Worm (Caenorhabditis elegans) whole organism, dauer: ENCODE measurements around the gene C29F3.3.
"Not testable (repeated sequence)": the region's sequence is repeated elsewhere in the genome, so short reads cannot be mapped to it uniquely, and the experiment has no call there.

ENCODE experiments used
- unc-62 ChIP-seq: sonication (generic microtip); optimal IDR thresholded peaks from 2 replicates; lab custom pipeline; 2017; ENCODE audit warnings: missing biosample characterization, missing genetic modification reagents, missing genetic modification characterization

The C29F3.3 gene

ce11 chrV:15347292-15347691 lies at the start of gene C29F3.3:
Gene C29F3.3, minus strand, starts transcription at chrV:15347392.
- no peak for TF ChIP-seq unc-62 (GFP tag; lab: Kevin White, UChicago)

DNA sequence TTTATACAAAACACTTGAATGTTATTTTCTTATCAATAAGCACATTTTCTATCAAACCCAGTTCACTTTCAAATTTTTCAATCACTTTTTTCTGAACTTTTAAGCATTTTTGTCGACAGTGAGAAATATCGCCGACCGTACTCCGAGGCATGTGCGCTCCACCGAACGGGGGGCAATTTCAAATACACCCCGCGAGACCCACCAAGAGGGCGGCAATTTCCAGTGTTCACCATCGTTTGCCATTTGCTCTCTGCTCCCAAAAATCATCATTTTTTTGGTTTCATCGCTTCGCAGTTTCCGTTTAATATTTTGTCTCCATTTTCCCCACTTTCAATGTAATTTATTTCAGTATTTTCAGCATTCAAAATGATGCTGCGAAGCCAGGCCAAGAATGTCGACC lies 48.2 kb upstream of the C29F3.3 start, which contains the start of gene cyb-3:
Gene cyb-3, plus strand, starts transcription at position 350 of the 400 bp plus-strand sequence.
- TF ChIP-seq unc-62 (GFP tag; lab: Kevin White, UChicago), result no peak

ce11 chrV:15394906-15395305 lies 47.7 kb upstream of the C29F3.3 start, which contains the start of gene T06E6.1:
Gene T06E6.1, minus strand, starts transcription at chrV:15394961.
- no peak for TF ChIP-seq unc-62 (GFP tag; lab: Kevin White, UChicago)

ce11 chrV:15392064-15392463 lies 44.9 kb upstream of the C29F3.3 start:
- no peak for TF ChIP-seq unc-62 (GFP tag; lab: Kevin White, UChicago)

DNA sequence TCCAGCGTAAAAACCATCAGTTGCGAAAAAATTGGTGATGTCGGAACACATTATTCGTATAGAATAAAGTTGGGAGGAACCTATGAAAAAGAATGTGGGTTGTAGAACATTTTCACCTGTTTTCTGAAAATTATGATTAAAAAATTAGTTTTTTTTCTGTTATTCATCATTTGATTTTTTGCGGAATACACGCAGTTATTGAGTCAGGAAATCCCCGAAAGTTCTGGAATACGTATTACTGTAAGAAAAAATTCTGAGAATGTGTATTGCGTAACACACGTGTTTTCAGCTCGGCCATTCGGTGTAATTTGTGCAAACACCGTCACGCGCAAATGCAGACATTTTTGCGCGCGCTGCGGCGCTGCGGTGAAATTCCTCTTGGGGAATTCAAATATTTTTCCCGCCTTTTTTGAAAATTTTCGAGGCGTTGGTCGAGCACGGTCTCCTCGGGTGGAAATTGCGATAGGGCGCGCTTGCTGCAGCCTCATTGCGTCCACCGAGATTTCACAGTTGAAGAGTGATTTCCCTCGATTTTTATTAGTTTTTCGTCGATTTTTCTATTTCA lies 41.7 kb upstream of the C29F3.3 start, which contains the start of gene srh-170:
Gene srh-170, minus strand, starts transcription at position 51 of the 565 bp plus-strand sequence.
- no peak for TF ChIP-seq unc-62 (GFP tag; lab: Kevin White, UChicago)

DNA sequence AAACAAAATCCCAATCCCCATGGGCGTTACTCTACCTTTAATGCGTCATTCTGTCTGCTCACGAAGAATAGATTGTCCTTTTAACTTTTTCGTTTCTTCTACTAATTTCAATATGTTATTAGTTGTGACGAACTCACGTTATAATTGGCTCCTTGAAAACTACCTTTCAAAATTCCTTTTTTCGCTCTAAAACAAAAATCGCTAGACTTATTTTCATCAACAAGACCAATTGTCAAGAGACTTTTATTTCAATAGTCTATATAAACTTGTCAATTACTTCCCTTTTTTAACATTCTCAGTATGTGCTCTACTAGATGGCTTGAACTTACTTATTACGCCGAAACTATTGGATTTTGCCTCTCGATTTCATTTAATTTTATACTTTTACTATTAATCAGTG lies 37.5 kb upstream of the C29F3.3 start, which contains the start of gene str-102:
Gene str-102, plus strand, starts transcription at position 301 of the 400 bp plus-strand sequence.
- TF ChIP-seq unc-62 (GFP tag; lab: Kevin White, UChicago), result no peak

- no peak for TF ChIP-seq unc-62 (GFP tag; lab: Kevin White, UChicago)
Observed at ce11 chrV:15383739-15384138, 36.5 kb upstream of the C29F3.3 start, which contains the start of gene str-88. Gene str-88, minus strand, starts transcription at chrV:15383839.

ce11 chrV:15380857-15381256 lies 33.7 kb upstream of the C29F3.3 start, which contains the start of gene dhs-23:
Gene dhs-23, plus strand, starts transcription at chrV:15381219.
- TF ChIP-seq unc-62 (GFP tag; lab: Kevin White, UChicago), result no peak

ce11 chrV:15379817-15380216 lies 32.6 kb upstream of the C29F3.3 start, which contains the start of gene srh-251:
Gene srh-251, minus strand, starts transcription at chrV:15379917.
- TF ChIP-seq unc-62 (GFP tag; lab: Kevin White, UChicago), result no peak

DNA sequence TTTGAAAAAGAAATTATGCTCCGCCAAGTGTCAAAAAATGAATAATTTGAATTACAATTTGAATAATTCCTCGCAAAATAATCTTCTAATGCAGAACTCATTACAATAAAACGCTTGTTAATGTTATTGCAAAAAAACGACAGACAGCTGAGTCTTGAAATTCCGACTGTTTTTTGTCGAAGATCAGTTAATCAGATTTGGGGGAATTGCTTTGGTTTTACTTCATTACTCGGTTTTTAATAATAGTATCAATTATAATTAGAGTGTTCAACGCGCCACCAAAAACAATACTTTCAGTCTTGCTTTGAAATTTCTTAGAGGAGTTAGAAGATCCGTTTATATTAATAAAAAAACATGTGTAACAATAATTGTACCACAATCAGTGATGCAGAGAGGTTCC lies 30.7 kb upstream of the C29F3.3 start, which contains the start of gene srh-122:
Gene srh-122, minus strand, starts transcription at position 101 of the 400 bp plus-strand sequence.
- no peak for TF ChIP-seq unc-62 (GFP tag; lab: Kevin White, UChicago)

DNA sequence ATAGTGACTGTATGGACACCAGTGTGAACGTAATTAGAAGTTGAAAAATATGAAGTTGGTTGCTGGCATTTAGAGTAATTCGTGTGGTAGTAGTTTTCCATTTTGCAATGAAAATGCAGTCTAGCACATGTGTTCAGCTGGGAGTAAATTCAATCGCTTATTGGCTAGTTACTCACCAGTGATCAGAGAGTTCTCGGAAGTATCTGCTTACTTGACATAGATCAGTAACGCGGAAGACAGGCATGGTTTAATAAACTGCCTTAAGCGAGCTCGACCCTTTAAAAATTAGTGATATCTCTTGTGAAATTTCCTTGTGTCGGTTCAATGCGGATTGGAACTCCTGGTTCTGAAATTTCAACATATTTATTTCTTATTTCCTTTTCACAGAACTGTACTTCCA lies 29.0 kb upstream of the C29F3.3 start, which contains the start of gene srh-52:
Gene srh-52, minus strand, starts transcription at position 101 of the 400 bp plus-strand sequence.
- TF ChIP-seq unc-62 (GFP tag; lab: Kevin White, UChicago), result no peak

DNA sequence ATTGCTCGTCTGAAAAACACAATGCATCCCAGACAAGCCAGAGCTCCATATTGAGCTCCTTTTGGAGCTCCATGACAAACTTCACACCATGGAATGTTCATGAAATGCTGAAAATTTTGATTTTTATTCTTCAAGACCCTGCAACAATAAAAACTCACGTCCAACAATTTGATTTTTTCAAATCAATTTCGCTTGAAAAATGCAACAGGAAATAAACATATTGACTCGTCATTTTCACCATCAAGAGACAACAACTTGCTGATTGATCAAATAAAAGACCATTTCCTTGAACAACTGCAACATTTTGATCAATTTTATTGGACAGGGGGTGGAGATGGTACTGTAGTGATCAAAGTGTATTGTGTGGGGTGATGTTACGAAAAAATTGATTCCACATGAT lies 22.5 kb upstream of the C29F3.3 start, which contains the start of gene nhr-269:
Gene nhr-269, minus strand, starts transcription at position 101 of the 400 bp plus-strand sequence.
- TF ChIP-seq unc-62 (GFP tag; lab: Kevin White, UChicago), result no peak

- no peak for TF ChIP-seq unc-62 (GFP tag; lab: Kevin White, UChicago)
Observed at ce11 chrV:15367770-15368169, 20.6 kb upstream of the C29F3.3 start.

DNA sequence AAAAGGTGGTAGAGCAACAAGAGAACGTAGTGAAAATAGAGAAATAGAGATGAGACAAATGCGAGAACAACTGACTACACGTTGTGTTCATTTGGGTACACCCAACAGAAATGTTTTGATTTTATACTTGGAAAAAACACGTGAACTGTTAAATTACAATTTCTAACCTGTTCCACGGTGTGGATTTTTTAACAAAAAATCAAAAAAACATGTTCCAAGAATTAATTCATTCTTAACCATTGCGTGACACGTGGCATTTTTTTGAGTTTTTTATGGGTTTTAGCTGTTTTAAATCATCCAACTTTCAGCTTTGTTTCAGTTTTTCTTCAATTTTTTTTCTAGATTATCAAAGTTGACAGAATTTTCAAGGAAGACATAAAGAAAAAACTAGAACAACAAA lies 14.2 kb upstream of the C29F3.3 start, which contains the start of gene ech-1.1:
Gene ech-1.1, minus strand, starts transcription at position 101 of the 400 bp plus-strand sequence.
- TF ChIP-seq unc-62 (GFP tag; lab: Kevin White, UChicago), result not testable (repeated sequence)

DNA sequence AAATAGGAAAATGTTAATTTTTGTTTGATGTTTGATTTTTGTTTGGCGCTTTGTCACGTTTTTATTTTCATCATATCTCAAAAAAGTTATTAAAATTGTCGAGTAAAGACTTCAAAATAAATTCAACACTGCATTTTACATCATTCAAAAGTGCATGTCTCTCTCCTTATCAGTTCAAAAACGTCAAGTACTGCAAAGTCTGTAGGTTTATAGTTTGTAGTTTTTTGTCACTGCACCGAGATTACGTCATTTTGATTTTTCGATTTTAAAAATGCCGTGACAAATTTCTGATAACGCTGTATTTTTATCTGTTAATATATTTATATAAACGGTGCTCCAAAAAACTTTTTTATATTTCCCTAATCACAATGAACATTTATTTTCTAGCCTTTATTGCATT lies 7.5 kb upstream of the C29F3.3 start, which contains the start of gene C29F3.7:
Gene C29F3.7, plus strand, starts transcription at position 254 of the 400 bp plus-strand sequence.
- TF ChIP-seq unc-62 (GFP tag; lab: Kevin White, UChicago), result no peak

DNA sequence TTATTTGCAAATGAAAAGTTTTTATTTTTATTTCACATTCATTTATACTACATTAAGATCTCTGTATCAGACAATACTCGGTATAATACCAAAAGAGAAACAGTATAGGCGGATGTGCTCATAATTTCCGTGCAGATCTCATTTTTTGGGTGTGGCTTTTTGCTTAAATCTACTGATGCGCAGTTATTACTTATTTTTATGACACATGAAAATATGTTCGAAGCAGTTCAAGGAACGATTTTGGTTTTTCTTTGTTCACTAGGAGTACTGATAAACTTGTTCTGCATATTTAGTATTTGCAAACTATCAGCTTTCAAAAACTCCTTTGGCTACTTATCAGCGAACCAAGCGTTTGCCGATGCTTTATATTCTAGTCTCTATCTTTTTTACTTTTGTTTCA lies 5.2 kb upstream of the C29F3.3 start, which contains the start of gene srx-58:
Gene srx-58, plus strand, starts transcription at position 301 of the 400 bp plus-strand sequence.
- no peak for TF ChIP-seq unc-62 (GFP tag; lab: Kevin White, UChicago)
